Worm (Caenorhabditis elegans) whole organism, L2 larva: ENCODE measurements around the gene kqt-1.

Source experiments
- F13H6.1 ChIP-seq: sonication (generic microtip); optimal IDR thresholded peaks from 2 replicates; lab custom pipeline; 2016; ENCODE audit warnings: missing genetic modification characterization, missing compliant biosample characterization
- R02D3.7 ChIP-seq: fragments of 150-350 bp; optimal IDR thresholded peaks from 2 replicates; lab custom pipeline; 2014; ENCODE audit warnings: missing biosample characterization, missing genetic modification characterization
- ceh-82 ChIP-seq: fragments of 150-350 bp; optimal IDR thresholded peaks from 2 replicates; lab custom pipeline; 2014; ENCODE audit warnings: missing biosample characterization, missing genetic modification characterization
- dmd-4 ChIP-seq: sonication (generic microtip); optimal IDR thresholded peaks from 2 replicates; lab custom pipeline; 2017; ENCODE audit warnings: missing biosample characterization, missing genetic modification characterization
- mdl-1 ChIP-seq, 2 experiments: fragments of 150-350 bp in 1 of 2; sonication (generic microtip) in 1 of 2; optimal IDR thresholded peaks; 2 replicates each; lab custom pipeline; 2017; ENCODE audit warnings: missing biosample characterization in 2 of 2, missing genetic modification characterization in 2 of 2
- nhr-12 ChIP-seq: fragments of 150-350 bp; optimal IDR thresholded peaks from 2 replicates; lab custom pipeline; 2014; ENCODE audit warnings: missing biosample characterization, missing genetic modification characterization
- snpc-4 ChIP-seq: fragments of 150-350 bp; optimal IDR thresholded peaks from 2 replicates; lab custom pipeline; 2014; ENCODE audit warnings: missing biosample characterization, missing genetic modification characterization
- unc-62 ChIP-seq: fragments of 150-350 bp; optimal IDR thresholded peaks from 2 replicates; lab custom pipeline; 2014; ENCODE audit warnings: missing biosample characterization, missing genetic modification reagents, missing genetic modification characterization

DNA sequence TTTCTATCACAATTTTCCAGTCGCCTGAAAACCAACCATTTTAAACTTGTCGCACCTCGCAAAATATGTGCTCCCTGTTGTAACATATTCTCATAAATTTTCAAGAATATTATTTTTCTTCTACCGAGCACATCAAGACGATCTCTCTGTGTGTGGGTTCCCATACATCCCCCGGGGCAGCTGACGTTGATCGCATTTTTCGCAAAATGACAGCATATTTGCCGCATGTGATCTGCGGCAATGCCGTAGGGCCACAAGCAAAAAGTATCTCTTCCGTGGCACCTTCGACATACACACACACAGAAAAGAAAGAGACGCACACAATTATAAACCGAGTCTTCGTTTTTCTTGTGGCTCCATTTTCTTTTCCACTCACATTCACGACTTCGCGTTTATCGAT is 27.1 kb upstream of the kqt-1 start:
- TF ChIP-seq ceh-82 (tag; lab: Kevin White, UChicago): no peak
- no peak for TF ChIP-seq dmd-4
- TF ChIP-seq F13H6.1 (tag; lab: Kevin White, UChicago): peak; percentile 63
- no peak for TF ChIP-seq nhr-12
- no peak for TF ChIP-seq snpc-4 (tag; lab: Kevin White, UChicago)
- no peak for TF ChIP-seq unc-62 (GFP tag; lab: Kevin White, UChicago)
- no peak for TF ChIP-seq mdl-1 (tag; optimal IDR thresholded peaks at IDR 0.05; lab: Kevin White, UChicago)
- no peak for TF ChIP-seq R02D3.7 (tag; lab: Kevin White, UChicago)
